Worm (Caenorhabditis elegans): ENCODE results near the gene fbxb-96.
A peak's percentile ranks its signal among the peaks of the same experiment; 100 is the strongest.
"Not testable (repeated sequence)": the region's sequence is repeated elsewhere in the genome, so short reads cannot be mapped to it uniquely, and the experiment has no call there.

fbxb-96 gene

ce11 chrII:1824329-1824728 lies 25.9 kb downstream of the fbxb-96 start, which contains the start of gene math-41:
TSS of gene math-41 (plus strand) at chrII:1824629.
- TF ChIP-seq nhr-67, snpc-4, lsy-12 (tag; optimal IDR thresholded peaks at IDR 0.05): not testable (repeated sequence)

ce11 chrII:1823597-1823996 lies 26.6 kb downstream of the fbxb-96 start:
- peak; percentile 57 for TF ChIP-seq elt-2 (tag; optimal IDR thresholded peaks at IDR 0.05)

ce11 chrII:1820774-1821173 lies 29.4 kb downstream of the fbxb-96 start, which contains the start of gene fbxa-3:
TSS of gene fbxa-3 (minus strand) at chrII:1820874.
- TF ChIP-seq hmg-11 (tag; optimal IDR thresholded peaks at IDR 0.05) (no peak), nhr-43 (tag; optimal IDR thresholded peaks at IDR 0.05; ENCODE audit: poor library complexity, severe bottlenecking) (no peak), ztf-11 (tag; optimal IDR thresholded peaks at IDR 0.05) (no peak), lin-39 (tag; optimal IDR thresholded peaks at IDR 0.05) (no peak)

ce11 chrII:1819944-1820570 lies 30.1 kb downstream of the fbxb-96 start, which contains the start of gene fbxc-19:
TSS of gene fbxc-19 (plus strand) at chrII:1820479.
- peak; percentile 31 for TF ChIP-seq nhr-77 (tag; optimal IDR thresholded peaks at IDR 0.05)
- no peak for TF ChIP-seq fkh-2 (tag; optimal IDR thresholded peaks at IDR 0.05)
- TF ChIP-seq zag-1 (tag; optimal IDR thresholded peaks at IDR 0.05): no peak
- TF ChIP-seq sea-2 (GFP tag; optimal IDR thresholded peaks at IDR 0.05): no peak
- TF ChIP-seq ceh-82 (tag; optimal IDR thresholded peaks at IDR 0.05): no peak
- no peak for TF ChIP-seq ztf-4 (tag; optimal IDR thresholded peaks at IDR 0.05)
- no peak for TF ChIP-seq mml-1 (tag; optimal IDR thresholded peaks at IDR 0.05)
- no peak for TF ChIP-seq ceh-9 (tag; optimal IDR thresholded peaks at IDR 0.05)
- TF ChIP-seq unc-39 (tag; optimal IDR thresholded peaks at IDR 0.05): no peak
- peak; percentile 89 for TF ChIP-seq pha-4 (tag; optimal IDR thresholded peaks at IDR 0.05)
- no peak for TF ChIP-seq tbx-2 (tag; optimal IDR thresholded peaks at IDR 0.05)
- TF ChIP-seq ceh-16 (tag; optimal IDR thresholded peaks at IDR 0.05): no peak
- TF ChIP-seq fkh-10 (GFP tag; optimal IDR thresholded peaks at IDR 0.05): no peak
- TF ChIP-seq nhr-23 (tag; optimal IDR thresholded peaks at IDR 0.05): peak; percentile 62
- TF ChIP-seq elt-1 (tag; optimal IDR thresholded peaks at IDR 0.05): no peak
- TF ChIP-seq lin-15B (tag; optimal IDR thresholded peaks at IDR 0.05): peak; percentile 21
- TF ChIP-seq nhr-12 (tag; optimal IDR thresholded peaks at IDR 0.05): no peak
- no peak for TF ChIP-seq ztf-11 (tag; optimal IDR thresholded peaks at IDR 0.05)
- TF ChIP-seq pqm-1 (tag; optimal IDR thresholded peaks at IDR 0.05): peak; percentile 98
- TF ChIP-seq nfya-1 (tag; optimal IDR thresholded peaks at IDR 0.05; ENCODE audit: insufficient read depth): peak; percentile 42
- TF ChIP-seq snpc-4 (tag; optimal IDR thresholded peaks at IDR 0.05): no peak
- TF ChIP-seq ZK546.5 (tag; optimal IDR thresholded peaks at IDR 0.05): no peak
- TF ChIP-seq ceh-28 (tag; optimal IDR thresholded peaks at IDR 0.05): peak; percentile 79
- no peak for TF ChIP-seq ama-1 (optimal IDR thresholded peaks at IDR 0.05)
- TF ChIP-seq lsy-12 (tag; optimal IDR thresholded peaks at IDR 0.05): no peak
- TF ChIP-seq egl-27 (tag; optimal IDR thresholded peaks at IDR 0.05): no peak
- TF ChIP-seq elt-3 (tag; optimal IDR thresholded peaks at IDR 0.05): no peak
- TF ChIP-seq R02D3.7 (tag; optimal IDR thresholded peaks at IDR 0.05): peak; percentile 7
- peak; percentile 53 for TF ChIP-seq egl-5 (tag; optimal IDR thresholded peaks at IDR 0.05)
- no peak for TF ChIP-seq nhr-67 (tag; optimal IDR thresholded peaks at IDR 0.05)
- TF ChIP-seq nhr-25 (tag; optimal IDR thresholded peaks at IDR 0.05): no peak
- no peak for TF ChIP-seq eor-1 (tag; optimal IDR thresholded peaks at IDR 0.05)
- no peak for TF ChIP-seq nhr-43 (tag; optimal IDR thresholded peaks at IDR 0.05; ENCODE audit: poor library complexity, severe bottlenecking)
- TF ChIP-seq aly-2 (tag; optimal IDR thresholded peaks at IDR 0.05): no peak
- TF ChIP-seq nhr-11 (tag; optimal IDR thresholded peaks at IDR 0.05): no peak
- no peak for TF ChIP-seq fos-1 (tag; optimal IDR thresholded peaks at IDR 0.05)
- TF ChIP-seq skn-1 (tag; optimal IDR thresholded peaks at IDR 0.05): peak; percentile 26
- no peak for TF ChIP-seq lin-39 (tag; optimal IDR thresholded peaks at IDR 0.05)
- no peak for TF ChIP-seq nhr-237 (tag; optimal IDR thresholded peaks at IDR 0.05)
- no peak for TF ChIP-seq daf-12 (tag; optimal IDR thresholded peaks at IDR 0.05)
- no peak for TF ChIP-seq nhr-76 (tag; optimal IDR thresholded peaks at IDR 0.05)
- no peak for TF ChIP-seq nhr-28 (tag; optimal IDR thresholded peaks at IDR 0.05)
- peak; percentile 14 for TF ChIP-seq hmg-11 (tag; optimal IDR thresholded peaks at IDR 0.05)
- TF ChIP-seq elt-2 (tag; optimal IDR thresholded peaks at IDR 0.05): peak; percentile 99
- TF ChIP-seq mdl-1 (tag; optimal IDR thresholded peaks at IDR 0.05): peak; percentile 26
- no peak for TF ChIP-seq unc-62 (GFP tag; optimal IDR thresholded peaks at IDR 0.05)
- TF ChIP-seq jun-1 (tag; optimal IDR thresholded peaks at IDR 0.05): peak; percentile 85
